Fruit fly (Drosophila melanogaster) whole organism, pupa: ENCODE data around the gene Sugb.

ENCODE experiments used
- CG10348 ChIP-seq: fragments of 200-800 bp; sonication (Bioruptor generic); IDR thresholded peaks from 2 replicates; pipeline ENCODE4 v1.3.6; 2022; ENCODE audit warnings: missing biosample characterization, missing genetic modification characterization
- CG12605 ChIP-seq: fragments of 200-800 bp; sonication (Bioruptor generic); IDR thresholded peaks from 2 replicates; pipeline ENCODE4 v1.3.6; 2022; ENCODE audit warnings: missing biosample characterization, missing genetic modification characterization
- CG13204 ChIP-seq: fragments of 200-800 bp; sonication (Bioruptor generic); optimal IDR thresholded peaks from 2 replicates; lab custom pipeline; 2018; ENCODE audit warnings: missing biosample characterization, mild to moderate bottlenecking, missing genetic modification characterization, moderate library complexity
- CG14655 ChIP-seq: fragments of 200-800 bp; sonication (Bioruptor generic); optimal IDR thresholded peaks from 3 replicates; lab custom pipeline; 2017; ENCODE audit warnings: mild to moderate bottlenecking, missing biosample characterization, missing genetic modification reagents, missing genetic modification characterization
- CG15710 ChIP-seq: fragments of 200-800 bp; sonication (Bioruptor generic); optimal IDR thresholded peaks from 2 replicates; lab custom pipeline; 2018; ENCODE audit warnings: missing biosample characterization, mild to moderate bottlenecking, missing genetic modification characterization, moderate library complexity
- CG17806 ChIP-seq: fragments of 200-800 bp; sonication (Bioruptor generic); optimal IDR thresholded peaks from 2 replicates; lab custom pipeline; 2018; ENCODE audit warnings: missing biosample characterization, mild to moderate bottlenecking, missing genetic modification characterization, moderate library complexity
- CG32121 ChIP-seq: fragments of 200-800 bp; sonication (Bioruptor generic); IDR thresholded peaks from 2 replicates; pipeline ENCODE4 v1.3.6; 2022; ENCODE audit warnings: missing biosample characterization, missing genetic modification characterization
- CG34367 ChIP-seq: fragments of 200-800 bp; sonication (Bioruptor generic); optimal IDR thresholded peaks from 2 replicates; lab custom pipeline; 2018; ENCODE audit warnings: missing biosample characterization, mild to moderate bottlenecking, missing genetic modification characterization
- CG4496 ChIP-seq: fragments of 200-800 bp; sonication (Bioruptor generic); IDR thresholded peaks from 3 replicates; pipeline ENCODE4 v1.3.6; 2022; ENCODE audit warnings: missing biosample characterization, missing genetic modification characterization
- CG8159 ChIP-seq: fragments of 200-800 bp; sonication (Bioruptor generic); optimal IDR thresholded peaks from 3 replicates; lab custom pipeline; 2018; ENCODE audit warnings: missing biosample characterization, mild to moderate bottlenecking, missing genetic modification characterization, moderate library complexity
- CG8301 ChIP-seq: fragments of 200-800 bp; sonication (Bioruptor generic); optimal IDR thresholded peaks from 2 replicates; lab custom pipeline; 2018; ENCODE audit warnings: missing biosample characterization, mild to moderate bottlenecking, missing genetic modification characterization
- CG9948 ChIP-seq: fragments of 200-800 bp; sonication (Bioruptor generic); optimal IDR thresholded peaks from 2 replicates; lab custom pipeline; 2018; ENCODE audit warnings: missing biosample characterization, mild to moderate bottlenecking, missing genetic modification characterization, moderate library complexity
- D1 ChIP-seq: fragments of 200-800 bp; sonication (Bioruptor generic); optimal IDR thresholded peaks from 2 replicates; lab custom pipeline; 2018; ENCODE audit warnings: missing biosample characterization, mild to moderate bottlenecking, missing genetic modification characterization, moderate library complexity
- EcR ChIP-seq: fragments of 200-800 bp; sonication (Bioruptor generic); optimal IDR thresholded peaks from 3 replicates; lab custom pipeline; 2019; ENCODE audit warnings: missing biosample characterization, missing genetic modification characterization, mild to moderate bottlenecking, moderate library complexity, missing genetic modification reagents
- Ets98B ChIP-seq: fragments of 200-800 bp; sonication (Bioruptor generic); IDR thresholded peaks from 2 replicates; pipeline ENCODE4 v1.3.6; 2022; ENCODE audit warnings: missing biosample characterization, missing genetic modification characterization
- Pif1A ChIP-seq: fragments of 200-800 bp; sonication (Bioruptor generic); optimal IDR thresholded peaks from 3 replicates; lab custom pipeline; 2016; ENCODE audit warnings: missing biosample characterization, missing genetic modification characterization
- Pif1B ChIP-seq: fragments of 200-800 bp; sonication (Bioruptor generic); optimal IDR thresholded peaks from 3 replicates; lab custom pipeline; 2016; ENCODE audit warnings: missing biosample characterization, missing genetic modification characterization
- Snoo ChIP-seq: fragments of 200-800 bp; sonication (Bioruptor generic); optimal IDR thresholded peaks from 3 replicates; lab custom pipeline; 2017; ENCODE audit warnings: missing biosample characterization, mild to moderate bottlenecking, missing genetic modification characterization, inconsistent platforms
- fd96Ca ChIP-seq: fragments of 200-800 bp; sonication (Bioruptor generic); IDR thresholded peaks from 3 replicates; pipeline ENCODE4 v1.3.6; 2022; ENCODE audit warnings: missing biosample characterization, missing genetic modification characterization
- gl ChIP-seq: fragments of 200-800 bp; sonication (Bioruptor generic); optimal IDR thresholded peaks from 2 replicates; lab custom pipeline; 2018; ENCODE audit warnings: missing biosample characterization, mild to moderate bottlenecking, missing genetic modification characterization
- rn ChIP-seq: fragments of 200-800 bp; sonication (Bioruptor generic); IDR thresholded peaks from 2 replicates; pipeline ENCODE4 v1.3.6; 2022; ENCODE audit warnings: missing biosample characterization, missing genetic modification characterization

The Sugb gene

DNA sequence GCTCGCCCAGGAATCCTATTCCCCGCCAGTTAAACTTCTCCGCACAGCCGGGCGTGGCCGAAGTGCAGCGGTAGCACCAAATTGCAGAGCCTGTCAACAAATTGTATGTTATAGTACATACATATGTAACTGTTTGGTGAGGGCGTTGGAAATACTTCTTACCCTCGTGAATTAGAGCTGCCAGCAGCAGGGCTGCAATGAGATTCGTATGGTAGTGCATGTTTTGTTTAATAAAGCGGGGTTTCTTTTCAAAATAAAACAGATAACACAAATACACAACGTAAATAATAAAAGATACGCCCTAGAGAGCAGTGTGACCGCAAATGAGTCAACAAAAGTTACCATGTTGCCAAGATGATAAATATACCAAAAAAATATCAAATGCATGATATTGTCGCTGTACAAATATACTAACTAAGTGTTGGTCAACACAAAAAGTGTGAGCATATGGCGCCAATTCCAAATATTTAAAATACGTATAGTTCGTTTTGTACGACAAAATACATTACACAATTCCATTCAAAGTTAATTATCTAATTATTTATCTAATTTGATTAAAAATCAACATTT, 27.4 kb downstream of the Sugb start, which contains the start of gene crim:
Gene crim (minus strand): TSS at position 328 of the 570 bp plus-strand sequence.
- TF ChIP-seq CG12605, result peak; percentile 9; the same call in 1 of the 2 replicates
- TF ChIP-seq CG10348 (GFP tag; lab: Robert Waterston, UW), result no peak

DNA sequence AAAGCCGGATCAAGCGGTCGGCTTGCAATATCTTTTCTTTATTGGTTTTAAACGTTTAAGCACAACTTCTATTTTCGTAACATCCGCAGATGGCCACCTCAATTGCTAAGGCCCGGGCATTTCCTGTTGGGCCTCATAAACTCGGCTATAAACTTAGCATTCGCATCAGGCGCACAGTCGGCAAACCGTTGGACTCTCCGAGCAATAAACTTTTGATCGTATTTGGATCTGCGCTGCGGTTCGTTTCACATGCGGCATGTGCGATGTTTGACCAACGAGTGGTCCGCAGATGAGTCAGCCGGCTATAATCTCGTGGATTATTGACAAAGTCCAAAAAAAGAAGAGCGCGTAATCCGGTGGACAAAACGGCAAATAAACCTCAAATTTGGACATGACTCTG, 28.0 kb downstream of the Sugb start:
- TF ChIP-seq CG34367, result no peak
- no peak for TF ChIP-seq Snoo (tag; lab: Kevin White, UChicago)
- TF ChIP-seq CG32121, result no peak
- TF ChIP-seq CG4496 (GFP tag; lab: Robert Waterston, UW), result 0 out of 3 replicates have a peak, but pooled peaks have one; percentile 24
- no peak for TF ChIP-seq CG10348 (GFP tag; lab: Robert Waterston, UW)
- no peak for TF ChIP-seq gl (tag; lab: Kevin White, UChicago)
- TF ChIP-seq EcR (GFP tag; lab: Kevin White, UChicago), result no peak
- no peak for TF ChIP-seq Pif1A

dm6 chr3L:11712839-11713238, 29.1 kb downstream of the Sugb start:
- TF ChIP-seq CG4496 (GFP tag; lab: Robert Waterston, UW) (no peak), Ets98B (no peak), EcR (GFP tag; lab: Kevin White, UChicago) (peak; percentile 6), CG17806 (tag; lab: Kevin White, UChicago) (peak; percentile 47), CG12605 (no peak), gl (tag; lab: Kevin White, UChicago) (no peak), CG9948 (tag; lab: Kevin White, UChicago) (peak; percentile 56), CG34367 (peak; percentile 13), Pif1B (GFP tag; lab: Kevin White, UChicago) (no peak), fd96Ca (no peak), CG8159 (peak; percentile 55), CG15710 (tag; lab: Kevin White, UChicago) (no peak), CG10348 (GFP tag; lab: Robert Waterston, UW) (no peak), Pif1A (peak; percentile 33), rn (GFP tag; lab: Robert Waterston, UW) (no peak), CG8301 (no peak), D1 (tag; lab: Kevin White, UChicago) (no peak), Snoo (tag; lab: Kevin White, UChicago) (no peak), CG13204 (no peak), CG32121 (no peak), CG14655 (GFP tag; lab: Kevin White, UChicago) (peak; percentile 23)

DNA sequence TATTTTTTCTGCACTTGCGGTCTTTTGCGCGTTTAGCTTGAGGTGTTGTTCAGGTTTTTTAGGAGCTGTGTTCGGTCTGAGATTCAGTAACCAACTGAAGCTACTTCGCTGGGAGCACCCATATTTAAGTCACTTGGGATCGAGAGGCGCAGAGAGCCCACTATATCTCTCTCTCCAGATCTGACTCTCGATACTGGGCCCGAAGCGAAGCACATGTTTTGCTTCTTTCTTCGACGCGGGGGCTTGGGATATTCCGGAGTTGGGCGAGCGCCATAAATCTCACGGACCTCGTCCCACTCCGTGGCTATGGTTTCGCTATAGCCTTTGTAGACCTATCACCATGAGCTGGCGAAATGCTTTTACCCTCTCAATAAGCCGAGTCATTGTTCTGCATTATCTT, 31.4 kb downstream of the Sugb start, which contains the start of gene CG14132:
Gene CG14132 (minus strand): TSS at position 99 of the 400 bp plus-strand sequence.
- TF ChIP-seq EcR (GFP tag; lab: Kevin White, UChicago), result peak; percentile 43
- TF ChIP-seq Ets98B, result no peak
- TF ChIP-seq CG17806 (tag; lab: Kevin White, UChicago), result no peak
- 0 out of 3 replicates have a peak, but pooled peaks have one; percentile 30 for TF ChIP-seq CG4496 (GFP tag; lab: Robert Waterston, UW)
- TF ChIP-seq CG10348 (GFP tag; lab: Robert Waterston, UW), result no peak
- no peak for TF ChIP-seq CG9948 (tag; lab: Kevin White, UChicago)
- TF ChIP-seq fd96Ca, result peak; percentile 36; the same call in 1 of the 3 replicates
- TF ChIP-seq CG8159, result no peak
- no peak for TF ChIP-seq CG34367

DNA sequence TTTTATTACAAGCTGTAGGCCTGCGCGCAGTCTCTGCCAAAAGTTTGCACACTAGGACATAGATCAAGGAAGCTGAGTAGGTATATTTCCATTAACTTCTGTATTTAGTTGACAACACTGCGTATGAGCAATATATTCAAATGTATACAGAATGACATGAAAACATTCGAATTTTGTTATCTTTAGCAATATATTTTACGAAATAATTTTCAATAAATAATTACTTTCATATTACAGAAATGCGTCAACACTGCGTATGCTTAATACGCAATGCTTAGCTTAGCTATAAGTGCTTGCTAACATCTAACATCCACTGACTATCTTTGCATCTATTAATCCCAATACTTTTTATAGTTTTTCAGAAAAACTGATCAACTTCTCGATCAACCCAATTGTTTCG, 32.6 kb downstream of the Sugb start:
- TF ChIP-seq CG13204 (peak; percentile 8), CG8159 (peak; percentile 60), CG15710 (tag; lab: Kevin White, UChicago) (peak; percentile 30), CG14655 (GFP tag; lab: Kevin White, UChicago) (peak; percentile 41), Snoo (tag; lab: Kevin White, UChicago) (no peak), CG4496 (GFP tag; lab: Robert Waterston, UW) (0 out of 3 replicates have a peak, but pooled peaks have one; percentile 6), CG8301 (peak; percentile 35), gl (tag; lab: Kevin White, UChicago) (no peak), CG34367 (no peak)

DNA sequence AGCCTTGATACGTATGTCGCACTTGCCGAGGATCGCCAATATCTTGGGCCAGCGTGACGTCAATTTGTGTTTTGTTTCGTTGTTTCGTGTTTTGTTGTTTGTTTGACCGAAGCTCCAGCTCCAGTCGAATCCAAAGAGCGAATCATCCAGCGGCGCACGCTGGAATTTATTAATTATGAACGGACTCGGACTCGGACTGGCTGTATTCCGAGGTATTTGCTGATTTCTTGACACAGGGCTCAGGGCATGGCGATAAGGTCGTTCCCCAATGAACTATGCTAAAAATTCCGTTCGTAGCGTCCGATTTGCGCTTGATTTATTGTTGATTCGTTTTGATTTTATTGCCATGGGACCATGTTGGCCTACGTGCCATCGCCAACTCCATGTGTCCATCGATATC, 33.1 kb downstream of the Sugb start:
- TF ChIP-seq CG8301 (no peak), CG34367 (no peak), CG10348 (GFP tag; lab: Robert Waterston, UW) (no peak), Snoo (tag; lab: Kevin White, UChicago) (no peak), CG14655 (GFP tag; lab: Kevin White, UChicago) (no peak), gl (tag; lab: Kevin White, UChicago) (no peak), EcR (GFP tag; lab: Kevin White, UChicago) (peak; percentile 28), Pif1B (GFP tag; lab: Kevin White, UChicago) (no peak)

DNA sequence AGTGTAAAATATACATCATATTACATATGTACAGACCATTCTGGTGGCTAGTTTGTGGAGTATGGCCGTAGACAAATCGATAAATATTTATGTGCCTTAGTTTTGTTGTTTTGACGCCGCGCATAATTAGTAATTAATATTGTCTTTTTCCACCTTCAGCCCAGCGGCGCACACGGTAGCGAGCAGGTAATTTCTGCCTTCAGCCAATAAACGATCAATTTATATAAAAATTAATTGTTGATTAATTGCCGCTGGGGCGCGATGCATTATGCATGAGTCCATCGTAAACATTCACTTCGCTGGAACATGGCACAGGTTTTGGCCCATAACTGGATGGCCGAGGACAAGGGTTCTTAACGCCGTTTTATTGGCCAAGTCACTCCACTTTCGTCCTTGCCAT, 33.5 kb downstream of the Sugb start:
- TF ChIP-seq CG10348 (GFP tag; lab: Robert Waterston, UW), result no peak
